Worm (Caenorhabditis elegans): Measurements from ENCODE around the gene mrpl-49.

ce11 chrV:12683205-12683604 is 45.2 kb upstream of the mrpl-49 start:
- TF ChIP-seq egl-27 (tag; optimal IDR thresholded peaks at IDR 0.05) (no peak), unc-39 (tag; optimal IDR thresholded peaks at IDR 0.05) (no peak)
